Worm (Caenorhabditis elegans): ENCODE results near the gene nhr-14.

The nhr-14 gene

DNA sequence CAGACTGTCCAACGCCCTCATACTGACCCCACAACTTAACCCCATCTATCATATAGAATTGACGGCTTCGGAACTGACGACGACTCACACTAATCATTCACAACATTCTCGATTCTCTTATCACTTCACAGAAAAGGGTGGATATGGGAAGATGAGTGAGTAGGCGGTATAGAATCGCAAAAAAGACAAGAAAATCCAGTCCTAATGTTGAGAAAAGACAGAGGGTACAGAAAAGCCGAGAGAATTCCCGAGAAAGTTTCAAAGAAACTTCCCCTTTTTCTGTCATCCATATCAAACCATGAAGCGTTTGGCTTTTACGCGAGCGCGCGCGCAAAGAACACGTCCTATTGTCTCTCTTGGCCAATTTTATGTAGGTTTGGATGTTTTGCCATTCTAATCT, 28.2 kb upstream of the nhr-14 start:
- TF ChIP-seq unc-62 (GFP tag; optimal IDR thresholded peaks at IDR 0.05) (no peak), nhr-21 (tag; optimal IDR thresholded peaks at IDR 0.05) (peak; percentile 60)

DNA sequence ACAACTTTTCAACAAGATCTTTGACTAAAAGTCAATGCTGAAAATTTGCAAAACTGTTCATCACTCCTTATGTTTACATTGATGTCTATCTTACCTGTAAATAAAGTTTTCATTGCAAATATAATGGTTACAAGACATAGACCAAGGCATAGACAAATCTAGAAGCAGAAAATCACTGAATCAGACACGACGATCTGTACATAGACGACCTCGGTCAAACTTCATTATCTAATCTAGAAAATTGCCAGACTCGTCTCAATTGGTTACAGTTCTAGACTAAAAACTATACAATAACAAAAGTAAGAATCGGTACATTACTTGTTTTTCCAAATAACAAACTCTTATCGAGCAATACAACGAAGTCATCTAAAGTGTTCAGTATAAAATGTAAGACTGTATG, 24.9 kb upstream of the nhr-14 start, which contains the start of gene grd-4:
TSS of gene grd-4 (plus strand) at position 301 of the 400 bp plus-strand sequence.
- no peak for TF ChIP-seq ztf-11 (tag; optimal IDR thresholded peaks at IDR 0.05)
- TF ChIP-seq elt-3 (tag; optimal IDR thresholded peaks at IDR 0.05), result no peak
- no peak for TF ChIP-seq crh-2 (tag; optimal IDR thresholded peaks at IDR 0.05)
- no peak for TF ChIP-seq sma-9 (GFP tag; optimal IDR thresholded peaks at IDR 0.05)
- no peak for TF ChIP-seq sma-9 (tag; optimal IDR thresholded peaks at IDR 0.05)
- TF ChIP-seq unc-62 (GFP tag; optimal IDR thresholded peaks at IDR 0.05), result no peak
- no peak for TF ChIP-seq mab-5 (tag; optimal IDR thresholded peaks at IDR 0.05)
- no peak for TF ChIP-seq nhr-129 (tag; optimal IDR thresholded peaks at IDR 0.05)
- TF ChIP-seq nhr-12 (tag; optimal IDR thresholded peaks at IDR 0.05), result no peak
- TF ChIP-seq F13H6.1 (tag; optimal IDR thresholded peaks at IDR 0.05), result no peak
- no peak for TF ChIP-seq R02D3.7 (tag; optimal IDR thresholded peaks at IDR 0.05)
- no peak for TF ChIP-seq ama-1 (optimal IDR thresholded peaks at IDR 0.05)
- TF ChIP-seq nhr-25 (tag; optimal IDR thresholded peaks at IDR 0.05), result no peak
- TF ChIP-seq sma-3 (GFP tag; optimal IDR thresholded peaks at IDR 0.05), result no peak
- no peak for TF ChIP-seq sem-4 (tag; optimal IDR thresholded peaks at IDR 0.05)
- no peak for TF ChIP-seq ceh-82 (tag; optimal IDR thresholded peaks at IDR 0.05)
- TF ChIP-seq peb-1 (tag; optimal IDR thresholded peaks at IDR 0.05), result no peak
- TF ChIP-seq ztf-1 (GFP tag; conservative IDR thresholded peaks at IDR 0.05), result no peak

DNA sequence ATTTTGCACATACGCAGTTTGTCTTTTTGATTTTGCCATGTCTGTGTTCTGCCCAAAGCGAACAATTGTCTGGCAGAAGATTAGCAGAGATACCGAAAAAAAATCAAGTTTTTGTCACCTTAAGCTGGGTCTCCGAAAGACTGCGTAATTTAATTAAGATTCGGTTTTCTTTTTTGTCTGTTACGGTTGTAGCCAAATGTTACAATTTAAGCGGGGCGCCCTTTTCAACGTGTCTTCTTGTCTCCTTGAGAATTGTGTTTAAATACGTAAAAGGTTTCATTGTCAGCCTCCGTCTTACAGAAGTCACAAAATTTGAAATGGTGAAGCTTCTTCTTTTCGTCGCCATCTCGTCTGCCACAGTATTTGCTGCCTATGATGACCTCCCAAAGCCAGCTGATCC, 23.7 kb upstream of the nhr-14 start, which contains the start of gene grd-14:
TSS of gene grd-14 (plus strand) at position 301 of the 400 bp plus-strand sequence.
- TF ChIP-seq unc-39 (tag; optimal IDR thresholded peaks at IDR 0.05) (no peak), nhr-11 (tag; optimal IDR thresholded peaks at IDR 0.05) (no peak), nhr-25 (tag; optimal IDR thresholded peaks at IDR 0.05) (peak; percentile 32), unc-62 (GFP tag; optimal IDR thresholded peaks at IDR 0.05) (no peak), lsy-2 (tag; optimal IDR thresholded peaks at IDR 0.05) (no peak)

DNA sequence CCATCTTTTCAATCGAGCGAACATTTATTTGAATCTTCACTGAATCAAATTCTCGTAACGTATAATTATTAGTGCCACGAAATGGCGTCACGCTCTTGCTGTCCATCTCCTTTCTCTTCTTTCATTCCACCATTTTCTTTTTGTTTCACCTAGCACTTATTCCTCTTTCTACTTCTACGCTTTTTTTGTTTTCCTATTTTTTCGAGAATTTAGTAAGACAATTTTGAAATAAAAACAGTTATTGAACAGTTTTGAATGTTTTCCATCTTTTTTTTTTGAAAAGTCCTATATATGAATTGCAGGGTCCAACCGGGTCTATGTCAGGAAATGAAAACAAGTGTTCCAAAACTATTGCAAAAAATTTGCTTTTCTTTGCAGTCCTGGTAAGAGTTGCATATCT, 19.0 kb upstream of the nhr-14 start, which contains the start of gene T01B10.5:
TSS of gene T01B10.5 (plus strand) at position 301 of the 400 bp plus-strand sequence.
- TF ChIP-seq nhr-129 (tag; optimal IDR thresholded peaks at IDR 0.05), result no peak
- no peak for TF ChIP-seq fos-1 (tag; optimal IDR thresholded peaks at IDR 0.05)
- no peak for TF ChIP-seq nhr-237 (tag; optimal IDR thresholded peaks at IDR 0.05)
- TF ChIP-seq elt-1 (tag; optimal IDR thresholded peaks at IDR 0.05), result no peak
- no peak for TF ChIP-seq zag-1 (tag; optimal IDR thresholded peaks at IDR 0.05)
- TF ChIP-seq C34F6.9 (tag; optimal IDR thresholded peaks at IDR 0.05), result no peak
- TF ChIP-seq snpc-4 (tag; optimal IDR thresholded peaks at IDR 0.05), result no peak
- no peak for TF ChIP-seq nhr-12 (tag; optimal IDR thresholded peaks at IDR 0.05)
- no peak for TF ChIP-seq alr-1 (tag; optimal IDR thresholded peaks at IDR 0.05)
- TF ChIP-seq ztf-4 (tag; optimal IDR thresholded peaks at IDR 0.05), result no peak
- TF ChIP-seq nhr-11 (tag; optimal IDR thresholded peaks at IDR 0.05), result no peak
- TF ChIP-seq aly-2 (tag; optimal IDR thresholded peaks at IDR 0.05), result no peak
- no peak for TF ChIP-seq ceh-16 (tag; optimal IDR thresholded peaks at IDR 0.05)
- TF ChIP-seq blmp-1 (tag; optimal IDR thresholded peaks at IDR 0.05; ENCODE audit: insufficient read depth), result no peak
- no peak for TF ChIP-seq sma-9 (GFP tag; optimal IDR thresholded peaks at IDR 0.05)
- TF ChIP-seq sma-9 (tag; optimal IDR thresholded peaks at IDR 0.05), result no peak
- no peak for TF ChIP-seq nhr-23 (tag; optimal IDR thresholded peaks at IDR 0.05)
- TF ChIP-seq sma-3 (GFP tag; optimal IDR thresholded peaks at IDR 0.05), result no peak
- no peak for TF ChIP-seq egl-27 (tag; optimal IDR thresholded peaks at IDR 0.05)
- TF ChIP-seq skn-1 (tag; optimal IDR thresholded peaks at IDR 0.05), result no peak
- TF ChIP-seq gmeb-1 (tag; optimal IDR thresholded peaks at IDR 0.05), result no peak

DNA sequence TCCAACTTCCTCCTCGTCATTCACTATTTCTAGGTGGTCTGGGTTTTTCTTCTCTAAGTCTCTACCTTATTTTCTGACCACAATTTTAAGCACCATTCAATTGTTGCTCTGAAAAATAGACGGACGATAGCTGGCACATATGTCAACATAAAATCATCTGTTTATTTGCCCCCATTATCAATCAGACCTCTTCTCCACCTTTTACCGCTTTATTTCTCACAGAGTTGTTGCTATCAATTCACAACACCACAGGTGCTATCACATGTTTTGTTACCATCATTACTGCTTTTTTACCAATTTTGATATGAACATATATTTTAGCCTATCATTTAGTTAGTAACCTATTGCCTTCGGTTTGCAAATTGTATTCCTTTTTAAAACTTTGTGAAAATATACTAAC, 16.8 kb upstream of the nhr-14 start:
- peak; percentile 14 for TF ChIP-seq crh-2 (tag; optimal IDR thresholded peaks at IDR 0.05)
- no peak for TF ChIP-seq nhr-129 (tag; optimal IDR thresholded peaks at IDR 0.05)
